Worm (Caenorhabditis elegans): ENCODE results near the gene mecr-1.

The mecr-1 gene

ce11 chrII:13181465-13181864 lies 5.6 kb downstream of the mecr-1 start, which contains the start of gene W09H1.1:
TSS of gene W09H1.1 (minus strand) at chrII:13181565.
- no peak for TF ChIP-seq ama-1 (optimal IDR thresholded peaks at IDR 0.05)
- TF ChIP-seq ama-1 (GFP tag; optimal IDR thresholded peaks at IDR 0.05) = no peak
- no peak for TF ChIP-seq rpc-1 (optimal IDR thresholded peaks at IDR 0.05)
- TF ChIP-seq rpc-1 (tag; optimal IDR thresholded peaks at IDR 0.05) = no peak
- TF ChIP-seq mxl-1 (tag; optimal IDR thresholded peaks at IDR 0.05) = no peak
- no peak for TF ChIP-seq attf-5 (GFP tag; optimal IDR thresholded peaks at IDR 0.05)
- no peak for TF ChIP-seq egl-18 (GFP tag; IDR thresholded peaks at IDR 0.05)
- TF ChIP-seq madf-3 (GFP tag; IDR thresholded peaks at IDR 0.05) = no peak
- TF ChIP-seq attf-3 (GFP tag; conservative IDR thresholded peaks at IDR 0.05) = no peak
- TF ChIP-seq hmg-1.2 (GFP tag; IDR thresholded peaks at IDR 0.05) = no peak
- TF ChIP-seq lin-40 (tag; optimal IDR thresholded peaks at IDR 0.05) = no peak

ce11 chrII:13174435-13174834 lies 12.7 kb downstream of the mecr-1 start:
- TF ChIP-seq nhr-90 (tag; optimal IDR thresholded peaks at IDR 0.05) (no peak), F39B2.1 (GFP tag; IDR thresholded peaks at IDR 0.05) (no peak), F37B4.10 (GFP tag; IDR thresholded peaks at IDR 0.05) (no peak), sdz-38 (tag; optimal IDR thresholded peaks at IDR 0.05) (no peak), efl-1 (GFP tag; optimal IDR thresholded peaks at IDR 0.05) (no peak), ceh-79 (tag; optimal IDR thresholded peaks at IDR 0.05) (no peak), fkh-3 (tag; optimal IDR thresholded peaks at IDR 0.05) (no peak), zfh-2 (GFP tag; conservative IDR thresholded peaks at IDR 0.05) (peak; percentile 67; the same call in 1 of the 2 replicates), chd-7 (tag; optimal IDR thresholded peaks at IDR 0.05) (no peak), dox-1 (GFP tag; IDR thresholded peaks at IDR 0.05) (no peak), cebp-1 (GFP tag; IDR thresholded peaks at IDR 0.05) (no peak), cebp-1 (tag; optimal IDR thresholded peaks at IDR 0.05) (no peak), egrh-3 (GFP tag; IDR thresholded peaks at IDR 0.05) (peak; percentile 16; the same call in 1 of the 2 replicates), nfyb-1 (GFP tag; IDR thresholded peaks at IDR 0.05) (no peak), Y53F4B.3 (GFP tag; IDR thresholded peaks at IDR 0.05) (no peak), F55B11.4 (tag; optimal IDR thresholded peaks at IDR 0.05; ENCODE audit: borderline replicate concordance, insufficient read depth) (no peak), Y53G8AR.9 (GFP tag; conservative IDR thresholded peaks at IDR 0.05) (no peak)

- TF ChIP-seq cebp-1 (GFP tag; IDR thresholded peaks at IDR 0.05) (no peak), cebp-1 (tag; optimal IDR thresholded peaks at IDR 0.05) (no peak), pha-4 (tag; optimal IDR thresholded peaks at IDR 0.05) (no peak), ceh-40 (GFP tag; IDR thresholded peaks at IDR 0.05) (no peak), zfh-2 (GFP tag; conservative IDR thresholded peaks at IDR 0.05) (peak; percentile 67; the same call in 1 of the 2 replicates), T26A5.8 (tag; optimal IDR thresholded peaks at IDR 0.05) (no peak), ztf-6 (GFP tag; IDR thresholded peaks at IDR 0.05) (no peak), snpc-1.3 (tag; optimal IDR thresholded peaks at IDR 0.05; ENCODE audit: insufficient read depth) (no peak), Y53F4B.3 (GFP tag; IDR thresholded peaks at IDR 0.05) (no peak), egrh-3 (GFP tag; IDR thresholded peaks at IDR 0.05) (peak; percentile 48; the same call in 1 of the 2 replicates), let-607 (tag; optimal IDR thresholded peaks at IDR 0.05) (no peak)
These were observed 16.4 kb downstream of the mecr-1 start for ce11 chrII:13170696-13171095.

ce11 chrII:13167493-13167892 lies 19.6 kb downstream of the mecr-1 start:
- TF ChIP-seq cebp-1 (GFP tag; IDR thresholded peaks at IDR 0.05) (no peak), cebp-1 (tag; optimal IDR thresholded peaks at IDR 0.05) (peak; percentile 38), F55B11.4 (tag; optimal IDR thresholded peaks at IDR 0.05; ENCODE audit: borderline replicate concordance, insufficient read depth) (no peak)

Measured in whole organism, young adult.